Worm (Caenorhabditis elegans): ENCODE data around the gene ugt-2.

- TF ChIP-seq ama-1 (optimal IDR thresholded peaks at IDR 0.05) (no peak), ztf-11 (tag; optimal IDR thresholded peaks at IDR 0.05) (no peak), elt-3 (tag; optimal IDR thresholded peaks at IDR 0.05) (no peak)
These were observed 40.4 kb upstream of the ugt-2 start, which contains the start of gene ttll-15 for ce11 chrV:10358238-10358637.
